Worm (Caenorhabditis elegans): Measurements from ENCODE around the gene top-2.

The top-2 gene

DNA sequence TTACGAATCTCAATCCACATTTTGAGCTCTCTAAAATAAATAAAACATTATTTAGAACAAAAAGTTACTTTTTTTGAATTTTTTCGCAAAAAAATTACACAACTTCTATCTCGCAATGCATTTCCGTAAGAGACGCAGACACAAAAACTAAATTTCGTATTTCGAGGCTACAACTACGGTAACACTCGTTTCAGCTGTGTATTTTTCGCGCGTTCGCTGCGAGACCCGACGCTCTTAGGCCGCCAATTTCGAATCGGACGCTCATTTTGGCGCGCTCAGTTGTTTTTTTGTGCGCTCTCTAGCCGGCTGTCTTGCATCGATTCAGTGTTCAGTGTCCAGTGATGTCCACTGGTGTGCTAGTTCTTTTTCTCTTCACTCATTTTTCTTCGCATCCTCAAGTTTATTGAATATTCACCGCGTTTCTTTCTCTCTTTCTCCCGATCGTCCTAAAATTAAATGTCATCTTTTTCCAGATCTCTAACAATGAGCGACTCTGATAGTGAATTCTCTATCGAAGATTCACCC is at the start of gene top-2, which contains the start of gene npp-3 (continued):
- TF ChIP-seq nfya-1 (tag; optimal IDR thresholded peaks at IDR 0.05; ENCODE audit: borderline replicate concordance, insufficient read depth) (no peak), akir-1 (GFP tag; optimal IDR thresholded peaks at IDR 0.05) (no peak), tbx-9 (tag; optimal IDR thresholded peaks at IDR 0.05; ENCODE audit: borderline replicate concordance) (no peak), unc-130 (GFP tag; optimal IDR thresholded peaks at IDR 0.05) (peak; percentile 93), hlh-26 (GFP tag; conservative IDR thresholded peaks at IDR 0.05) (no peak), dox-1 (GFP tag; IDR thresholded peaks at IDR 0.05) (peak; percentile 96), snpc-1.3 (tag; optimal IDR thresholded peaks at IDR 0.05; ENCODE audit: insufficient read depth) (peak; percentile 88), B0336.3 (GFP tag; IDR thresholded peaks at IDR 0.05) (peak; percentile 96), lin-35 (GFP tag; optimal IDR thresholded peaks at IDR 0.05) (peak; percentile 85 to 97 (median 86)), Y67H2A.10 (GFP tag; conservative IDR thresholded peaks at IDR 0.05) (peak; percentile 90), F23B12.7 (tag; optimal IDR thresholded peaks at IDR 0.05; ENCODE audit: insufficient read depth) (peak; percentile 88), fkh-3 (tag; optimal IDR thresholded peaks at IDR 0.05) (no peak), C17E4.6 (GFP tag; IDR thresholded peaks at IDR 0.05) (peak; percentile 97), aptf-3 (GFP tag; IDR thresholded peaks at IDR 0.05) (no peak), egrh-3 (GFP tag; IDR thresholded peaks at IDR 0.05) (0 out of 2 replicates have a peak, but pooled peaks have one; percentile 36), lsl-1 (GFP tag; optimal IDR thresholded peaks at IDR 0.05) (peak; percentile 99), ceh-100 (GFP tag; IDR thresholded peaks at IDR 0.05) (peak; percentile 88), pbrm-1 (GFP tag; IDR thresholded peaks at IDR 0.05) (peak; percentile 90), B0035.1 (tag; optimal IDR thresholded peaks at IDR 0.05) (no peak), ccch-3 (GFP tag; optimal IDR thresholded peaks at IDR 0.05) (no peak), xnd-1 (tag; optimal IDR thresholded peaks at IDR 0.05) (peak; percentile 95), dpff-1 (tag; optimal IDR thresholded peaks at IDR 0.05) (no peak), ztf-26 (tag; optimal IDR thresholded peaks at IDR 0.05) (peak; percentile 21), snpc-1.1 (tag; optimal IDR thresholded peaks at IDR 0.05; ENCODE audit: insufficient read depth) (peak; percentile 39), egl-44 (GFP tag; IDR thresholded peaks at IDR 0.05) (0 out of 2 replicates have a peak, but pooled peaks have one; percentile 27), chd-7 (tag; optimal IDR thresholded peaks at IDR 0.05) (peak; percentile 35), aptf-2 (GFP tag; conservative IDR thresholded peaks at IDR 0.05) (peak; percentile 81), attf-5 (GFP tag; optimal IDR thresholded peaks at IDR 0.05) (peak; percentile 97), mcd-1 (GFP tag; IDR thresholded peaks at IDR 0.05) (peak; percentile 94), Y95B8A.8 (GFP tag; IDR thresholded peaks at IDR 0.05) (peak; percentile 90)

DNA sequence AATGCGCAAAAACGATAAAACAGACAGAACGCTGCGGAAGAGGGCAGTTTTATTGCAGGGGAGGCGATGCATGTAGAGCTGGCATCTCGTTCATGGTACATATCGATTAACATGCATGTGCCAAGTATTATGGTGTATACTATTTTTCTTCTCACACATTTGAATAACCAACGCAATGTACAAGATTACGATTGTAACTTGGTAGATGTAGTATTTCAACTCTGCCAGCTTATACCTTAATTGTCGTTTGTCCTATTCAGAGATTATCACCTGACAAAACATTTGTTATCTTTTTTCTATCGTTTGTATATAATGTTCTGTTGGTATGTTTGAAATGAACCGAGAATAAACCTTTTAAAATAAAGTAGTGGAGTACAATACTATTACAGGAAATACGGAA is 45.0 kb upstream of the top-2 start, which contains the start of gene pes-5:
pes-5 (minus strand) TSS at position 101 of the 400 bp plus-strand sequence.
- TF ChIP-seq tlf-1 (GFP tag; optimal IDR thresholded peaks at IDR 0.05), result no peak
- TF ChIP-seq F10E7.11 (tag; optimal IDR thresholded peaks at IDR 0.05), result no peak
- TF ChIP-seq cebp-2 (GFP tag; IDR thresholded peaks at IDR 0.05), result no peak
- no peak for TF ChIP-seq T07F8.4 (tag; optimal IDR thresholded peaks at IDR 0.05)
- no peak for TF ChIP-seq ceh-40 (GFP tag; IDR thresholded peaks at IDR 0.05)
- no peak for TF ChIP-seq B0336.3 (GFP tag; IDR thresholded peaks at IDR 0.05)
- TF ChIP-seq attf-5 (GFP tag; optimal IDR thresholded peaks at IDR 0.05), result no peak
- no peak for TF ChIP-seq dox-1 (GFP tag; IDR thresholded peaks at IDR 0.05)
- TF ChIP-seq F49E8.2 (tag; optimal IDR thresholded peaks at IDR 0.05; ENCODE audit: insufficient read depth), result no peak
- TF ChIP-seq nfyb-1 (GFP tag; IDR thresholded peaks at IDR 0.05), result no peak
- no peak for TF ChIP-seq mel-28 (tag; optimal IDR thresholded peaks at IDR 0.05; ENCODE audit: borderline replicate concordance)
- no peak for TF ChIP-seq egl-44 (GFP tag; IDR thresholded peaks at IDR 0.05)
- TF ChIP-seq attf-6 (GFP tag; IDR thresholded peaks at IDR 0.05), result no peak
- no peak for TF ChIP-seq Y79H2A.3 (GFP tag; conservative IDR thresholded peaks at IDR 0.05)
- TF ChIP-seq ztf-28 (GFP tag; IDR thresholded peaks at IDR 0.05), result no peak
- no peak for TF ChIP-seq ceh-91 (GFP tag; IDR thresholded peaks at IDR 0.05)

Data from whole organism, young adult.